Fruit fly (Drosophila melanogaster): ENCODE results near the gene Wdr62.
A peak's percentile ranks its signal among the peaks of the same experiment; 100 is the strongest.

Wdr62 gene

dm6 chr2L:1945609-1946008, 61.2 kb downstream of the Wdr62 start, which contains the start of gene CG15357:
Gene CG15357, minus strand, starts transcription at chr2L:1945709.
- TF ChIP-seq D1 (tag; optimal IDR thresholded peaks at IDR 0.05) (no peak), CG34367 (tag; optimal IDR thresholded peaks at IDR 0.05) (no peak), CG9948 (tag; optimal IDR thresholded peaks at IDR 0.05) (no peak), Pif1B (GFP tag; optimal IDR thresholded peaks at IDR 0.05) (no peak), Ets98B (GFP tag; IDR thresholded peaks at IDR 0.05) (no peak), CG8301 (tag; optimal IDR thresholded peaks at IDR 0.05) (no peak), Snoo (tag; optimal IDR thresholded peaks at IDR 0.05) (no peak), fd96Ca (GFP tag; IDR thresholded peaks at IDR 0.05) (no peak), CG15710 (tag; optimal IDR thresholded peaks at IDR 0.05) (no peak)

- TF ChIP-seq CG4496 (GFP tag; IDR thresholded peaks at IDR 0.05) (no peak), CG14655 (GFP tag; optimal IDR thresholded peaks at IDR 0.05) (no peak), gl (tag; optimal IDR thresholded peaks at IDR 0.05) (no peak), rn (GFP tag; IDR thresholded peaks at IDR 0.05) (no peak), CG17806 (tag; optimal IDR thresholded peaks at IDR 0.05) (no peak), Ets98B (GFP tag; IDR thresholded peaks at IDR 0.05) (no peak), fd96Ca (GFP tag; IDR thresholded peaks at IDR 0.05) (no peak), CG8301 (tag; optimal IDR thresholded peaks at IDR 0.05) (no peak), D1 (tag; optimal IDR thresholded peaks at IDR 0.05) (no peak), CG32121 (GFP tag; IDR thresholded peaks at IDR 0.05) (no peak), CG8159 (tag; optimal IDR thresholded peaks at IDR 0.05) (no peak), CG9948 (tag; optimal IDR thresholded peaks at IDR 0.05) (no peak), Snoo (tag; optimal IDR thresholded peaks at IDR 0.05) (no peak), CG13204 (GFP tag; optimal IDR thresholded peaks at IDR 0.05) (no peak), EcR (GFP tag; optimal IDR thresholded peaks at IDR 0.05) (no peak), CG12605 (GFP tag; IDR thresholded peaks at IDR 0.05) (no peak)
These were observed 62.2 kb downstream of the Wdr62 start, which contains the start of gene CG33673 for dm6 chr2L:1946628-1947027. Gene CG33673, minus strand, starts transcription at chr2L:1946728.

- TF ChIP-seq CG10348 (GFP tag; IDR thresholded peaks at IDR 0.05) (no peak), CG9948 (tag; optimal IDR thresholded peaks at IDR 0.05) (no peak), CG8301 (tag; optimal IDR thresholded peaks at IDR 0.05) (no peak), CG12605 (GFP tag; IDR thresholded peaks at IDR 0.05) (no peak), Snoo (tag; optimal IDR thresholded peaks at IDR 0.05) (no peak), CG13204 (GFP tag; optimal IDR thresholded peaks at IDR 0.05) (no peak), CG4496 (GFP tag; IDR thresholded peaks at IDR 0.05) (no peak), CG34367 (tag; optimal IDR thresholded peaks at IDR 0.05) (no peak), EcR (GFP tag; optimal IDR thresholded peaks at IDR 0.05) (no peak), CG17806 (tag; optimal IDR thresholded peaks at IDR 0.05) (no peak), CG14655 (GFP tag; optimal IDR thresholded peaks at IDR 0.05) (no peak)
These were observed 63.5 kb downstream of the Wdr62 start for dm6 chr2L:1947959-1948358.

DNA sequence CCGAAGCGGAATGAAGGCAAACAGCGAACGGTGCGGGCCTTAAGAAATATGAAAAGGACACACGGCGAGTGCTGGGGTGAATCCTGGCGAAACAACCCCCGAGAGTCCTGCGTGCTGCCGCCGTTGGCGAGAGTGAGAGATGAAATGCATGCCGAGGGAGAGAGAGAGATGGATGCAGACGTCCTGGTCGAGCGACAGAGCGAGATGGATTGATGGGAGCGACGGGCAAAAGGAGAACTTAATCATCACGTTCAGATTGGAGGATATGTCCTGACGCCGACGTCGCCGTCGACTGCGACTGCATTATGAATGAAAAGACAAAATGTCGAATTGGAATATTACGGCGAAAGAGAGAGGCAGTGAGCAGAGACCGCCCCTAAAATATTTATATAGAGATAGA, 70.1 kb downstream of the Wdr62 start:
- no peak for TF ChIP-seq CG13204 (GFP tag; optimal IDR thresholded peaks at IDR 0.05)
- TF ChIP-seq CG15710 (tag; optimal IDR thresholded peaks at IDR 0.05), result no peak
- TF ChIP-seq CG34367 (tag; optimal IDR thresholded peaks at IDR 0.05), result no peak
- TF ChIP-seq CG10348 (GFP tag; IDR thresholded peaks at IDR 0.05), result no peak
- no peak for TF ChIP-seq Pif1A (GFP tag; optimal IDR thresholded peaks at IDR 0.05)
- no peak for TF ChIP-seq CG12605 (GFP tag; IDR thresholded peaks at IDR 0.05)
- no peak for TF ChIP-seq fd96Ca (GFP tag; IDR thresholded peaks at IDR 0.05)
- no peak for TF ChIP-seq CG9948 (tag; optimal IDR thresholded peaks at IDR 0.05)
- TF ChIP-seq CG32121 (GFP tag; IDR thresholded peaks at IDR 0.05), result no peak
- no peak for TF ChIP-seq D1 (tag; optimal IDR thresholded peaks at IDR 0.05)
- TF ChIP-seq Pif1B (GFP tag; optimal IDR thresholded peaks at IDR 0.05), result no peak
- TF ChIP-seq CG14655 (GFP tag; optimal IDR thresholded peaks at IDR 0.05), result no peak
- no peak for TF ChIP-seq Snoo (tag; optimal IDR thresholded peaks at IDR 0.05)
- no peak for TF ChIP-seq CG17806 (tag; optimal IDR thresholded peaks at IDR 0.05)
- TF ChIP-seq EcR (GFP tag; optimal IDR thresholded peaks at IDR 0.05), result no peak

- TF ChIP-seq CG8159 (tag; optimal IDR thresholded peaks at IDR 0.05), result peak; percentile 18
- TF ChIP-seq fd96Ca (GFP tag; IDR thresholded peaks at IDR 0.05), result no peak
- TF ChIP-seq CG17806 (tag; optimal IDR thresholded peaks at IDR 0.05), result no peak
- no peak for TF ChIP-seq D1 (tag; optimal IDR thresholded peaks at IDR 0.05)
- TF ChIP-seq rn (GFP tag; IDR thresholded peaks at IDR 0.05), result no peak
- no peak for TF ChIP-seq Snoo (tag; optimal IDR thresholded peaks at IDR 0.05)
- no peak for TF ChIP-seq CG10348 (GFP tag; IDR thresholded peaks at IDR 0.05)
- TF ChIP-seq CG14655 (GFP tag; optimal IDR thresholded peaks at IDR 0.05), result no peak
- TF ChIP-seq CG15710 (tag; optimal IDR thresholded peaks at IDR 0.05), result peak; percentile 9
These were observed 75.0 kb downstream of the Wdr62 start for dm6 chr2L:1959420-1959819.

dm6 chr2L:1960056-1960455, 75.6 kb downstream of the Wdr62 start:
- TF ChIP-seq CG4496 (GFP tag; IDR thresholded peaks at IDR 0.05) (no peak), CG8159 (tag; optimal IDR thresholded peaks at IDR 0.05) (peak; percentile 11)

dm6 chr2L:1961932-1962496, 77.6 kb downstream of the Wdr62 start:
- TF ChIP-seq CG14655 (GFP tag; optimal IDR thresholded peaks at IDR 0.05), result no peak
- TF ChIP-seq CG34367 (tag; optimal IDR thresholded peaks at IDR 0.05), result no peak
- no peak for TF ChIP-seq CG12605 (GFP tag; IDR thresholded peaks at IDR 0.05)
- no peak for TF ChIP-seq CG15710 (tag; optimal IDR thresholded peaks at IDR 0.05)
- no peak for TF ChIP-seq Ets98B (GFP tag; IDR thresholded peaks at IDR 0.05)
- TF ChIP-seq Snoo (tag; optimal IDR thresholded peaks at IDR 0.05), result no peak
- no peak for TF ChIP-seq gl (tag; optimal IDR thresholded peaks at IDR 0.05)
- TF ChIP-seq fd96Ca (GFP tag; IDR thresholded peaks at IDR 0.05), result no peak
- no peak for TF ChIP-seq Pif1A (GFP tag; optimal IDR thresholded peaks at IDR 0.05)
- no peak for TF ChIP-seq rn (GFP tag; IDR thresholded peaks at IDR 0.05)

Data from whole organism, pupa.